Fruit fly (Drosophila melanogaster) whole organism, embryonic: Measurements from ENCODE around the gene Atg5.

ENCODE experiments used
- Aef1 ChIP-seq: fragments of 200-800 bp; sonication (Bioruptor generic); IDR thresholded peaks from 3 replicates; pipeline ENCODE4 v1.3.6; 2022; ENCODE audit warnings: missing biosample characterization, missing genetic modification characterization
- Antp ChIP-seq: fragments of 200-800 bp; sonication (Bioruptor generic); optimal IDR thresholded peaks from 3 replicates; lab custom pipeline; 2016; ENCODE audit warnings: missing biosample characterization, missing genetic modification characterization
- Atf3 ChIP-seq: fragments of 200-800 bp; sonication (Bioruptor generic); optimal IDR thresholded peaks from 3 replicates; lab custom pipeline; 2016; ENCODE audit warnings: missing biosample characterization, missing genetic modification characterization
- Bteb2 ChIP-seq: fragments of 200-800 bp; sonication (Bioruptor generic); optimal IDR thresholded peaks from 2 replicates; lab custom pipeline; 2016; ENCODE audit warnings: missing biosample characterization, missing genetic modification characterization
- CG12155 ChIP-seq: fragments of 200-800 bp; sonication (Bioruptor generic); optimal IDR thresholded peaks from 3 replicates; lab custom pipeline; 2016; ENCODE audit warnings: missing biosample characterization, missing genetic modification characterization
- CG1792 ChIP-seq: fragments of 200-800 bp; sonication (Bioruptor generic); optimal IDR thresholded peaks from 2 replicates; lab custom pipeline; 2016; ENCODE audit warnings: missing biosample characterization, missing genetic modification characterization
- CG18619 ChIP-seq: fragments of 200-800 bp; sonication (Bioruptor generic); optimal IDR thresholded peaks from 3 replicates; lab custom pipeline; 2017; ENCODE audit warnings: missing biosample characterization, mild to moderate bottlenecking, missing genetic modification characterization
- CG2678 ChIP-seq: fragments of 200-800 bp; sonication (Bioruptor generic); optimal IDR thresholded peaks from 3 replicates; lab custom pipeline; 2019; ENCODE audit warnings: missing biosample characterization, mild to moderate bottlenecking, missing genetic modification characterization, moderate library complexity
- CG30403 ChIP-seq: fragments of 200-800 bp; sonication (Bioruptor generic); optimal IDR thresholded peaks from 3 replicates; lab custom pipeline; 2016; ENCODE audit warnings: missing biosample characterization, missing genetic modification characterization
- CG31224 ChIP-seq: fragments of 200-800 bp; sonication (Bioruptor generic); IDR thresholded peaks from 2 replicates; pipeline ENCODE4 v1.3.6; 2022; ENCODE audit warnings: missing biosample characterization, missing genetic modification characterization
- CG34422 ChIP-seq: fragments of 200-800 bp; sonication (Bioruptor generic); IDR thresholded peaks from 3 replicates; pipeline ENCODE4 v1.3.6; 2022; ENCODE audit warnings: missing biosample characterization, missing genetic modification characterization
- CG3726 ChIP-seq: fragments of 200-800 bp; sonication (Bioruptor generic); IDR thresholded peaks from 3 replicates; pipeline ENCODE4, ENCODE4 v1.3.6; 2022; ENCODE audit warnings: missing biosample characterization, missing genetic modification characterization
- CG3847 ChIP-seq: fragments of 200-800 bp; sonication (Bioruptor generic); IDR thresholded peaks from 2 replicates; pipeline ENCODE4 v1.3.6; 2022; ENCODE audit warnings: missing biosample characterization, missing genetic modification characterization
- CG5953 ChIP-seq: fragments of 200-800 bp; sonication (Bioruptor generic); IDR thresholded peaks from 2 replicates; pipeline ENCODE4 v1.3.6; 2022; ENCODE audit warnings: missing biosample characterization, missing genetic modification characterization
- CG6813 ChIP-seq: fragments of 200-800 bp; sonication (Bioruptor generic); optimal IDR thresholded peaks from 2 replicates; lab custom pipeline; 2017; ENCODE audit warnings: missing biosample characterization, missing genetic modification characterization, mild to moderate bottlenecking, moderate library complexity, missing genetic modification reagents
- CG9932 ChIP-seq: fragments of 200-800 bp; sonication (Bioruptor generic); IDR thresholded peaks from 2 replicates; pipeline ENCODE4 v1.3.6; 2022; ENCODE audit warnings: missing biosample characterization, missing genetic modification characterization
- CkIIα-i1 ChIP-seq: fragments of 200-800 bp; sonication (Bioruptor generic); IDR thresholded peaks from 2 replicates; pipeline ENCODE4 v1.3.6; 2022; ENCODE audit warnings: missing biosample characterization, missing genetic modification characterization
- CoRest ChIP-seq: fragments of 200-800 bp; sonication (Bioruptor generic); optimal IDR thresholded peaks from 3 replicates; lab custom pipeline; 2018; ENCODE audit warnings: missing biosample characterization, mild to moderate bottlenecking, missing genetic modification characterization, moderate library complexity
- D19B ChIP-seq: fragments of 200-800 bp; sonication (Bioruptor generic); optimal IDR thresholded peaks from 2 replicates; lab custom pipeline; 2017; ENCODE audit warnings: missing biosample characterization, mild to moderate bottlenecking, missing genetic modification characterization
- Dad ChIP-seq: fragments of 200-800 bp; sonication (Bioruptor generic); optimal IDR thresholded peaks from 3 replicates; lab custom pipeline; 2016; ENCODE audit warnings: missing biosample characterization, missing genetic modification characterization
- Drgx ChIP-seq: fragments of 200-800 bp; sonication (Bioruptor generic); IDR thresholded peaks from 2 replicates; pipeline ENCODE4 v1.3.6; 2022; ENCODE audit warnings: missing biosample characterization, missing genetic modification characterization
- E2f1 ChIP-seq: fragments of 200-800 bp; sonication (Bioruptor generic); IDR thresholded peaks from 2 replicates; pipeline ENCODE4 v1.3.6; 2022; ENCODE audit warnings: missing biosample characterization, missing genetic modification characterization
- ERR ChIP-seq: fragments of 200-800 bp; sonication (Bioruptor generic); optimal IDR thresholded peaks from 2 replicates; lab custom pipeline; 2016; ENCODE audit warnings: missing biosample characterization, missing genetic modification characterization
- Hr3 ChIP-seq: fragments of 200-800 bp; sonication (Bioruptor generic); optimal IDR thresholded peaks from 3 replicates; lab custom pipeline; 2016; ENCODE audit warnings: missing biosample characterization, missing genetic modification characterization
- Opbp ChIP-seq: fragments of 200-800 bp; sonication (Bioruptor generic); IDR thresholded peaks from 3 replicates; pipeline ENCODE4 v1.3.6; 2022; ENCODE audit warnings: missing biosample characterization, missing genetic modification characterization; ENCODE audit not compliant: partially characterized antibody
- Trl ChIP-seq, 3 experiments: fragments of >200 bp in 2 of 3; fragments of 200-800 bp in 1 of 3; sonication (Bioruptor generic) in 1 of 3; optimal IDR thresholded peaks; 2 replicates in 1 of 3; 3 replicates in 2 of 3; lab custom pipeline; 2016 to 2017; ENCODE audit warnings: missing biosample characterization in 1 of 3, missing genetic modification characterization in 1 of 3
- al ChIP-seq: fragments of 200-800 bp; sonication (Bioruptor generic); IDR thresholded peaks from 2 replicates; pipeline ENCODE4 v1.3.6; 2022; ENCODE audit warnings: missing biosample characterization, missing genetic modification characterization
- bab2 ChIP-seq: fragments of 200-800 bp; sonication (Bioruptor generic); optimal IDR thresholded peaks from 2 replicates; lab custom pipeline; 2016; ENCODE audit warnings: missing biosample characterization, missing genetic modification characterization
- bcd ChIP-seq: fragments of 200-800 bp; sonication (Bioruptor generic); optimal IDR thresholded peaks from 2 replicates; lab custom pipeline; 2017; ENCODE audit warnings: missing biosample characterization, mild to moderate bottlenecking, missing genetic modification characterization
- cad ChIP-seq: fragments of >200 bp; optimal IDR thresholded peaks from 2 replicates; lab custom pipeline; 2017; ENCODE audit warnings: missing biosample characterization, missing genetic modification characterization
- cg ChIP-seq: fragments of 200-800 bp; sonication (Bioruptor generic); optimal IDR thresholded peaks from 3 replicates; lab custom pipeline; 2019; ENCODE audit warnings: missing biosample characterization, mild to moderate bottlenecking, missing genetic modification characterization, moderate library complexity
- chif ChIP-seq, 2 experiments: fragments of 200-800 bp; sonication (Bioruptor generic); optimal IDR thresholded peaks; 3 replicates each; lab custom pipeline; 2016; ENCODE audit warnings: missing biosample characterization in 2 of 2, missing genetic modification characterization in 2 of 2
- gcm2 ChIP-seq: fragments of 200-800 bp; sonication (Bioruptor generic); optimal IDR thresholded peaks from 2 replicates; lab custom pipeline; 2016; ENCODE audit warnings: missing biosample characterization, missing genetic modification characterization
- gem ChIP-seq: fragments of 200-800 bp; sonication (Bioruptor generic); optimal IDR thresholded peaks from 2 replicates; lab custom pipeline; 2019; ENCODE audit warnings: missing biosample characterization, mild to moderate bottlenecking, missing genetic modification characterization, moderate library complexity
- gro ChIP-seq: fragments of 200-800 bp; sonication (Bioruptor generic); optimal IDR thresholded peaks from 2 replicates; lab custom pipeline; 2016; ENCODE audit warnings: missing biosample characterization, missing genetic modification characterization
- lab ChIP-seq: fragments of 200-800 bp; sonication (Bioruptor generic); optimal IDR thresholded peaks from 3 replicates; lab custom pipeline; 2017; ENCODE audit warnings: missing biosample characterization, missing genetic modification characterization, mild to moderate bottlenecking, moderate library complexity, missing genetic modification reagents
- maf-S ChIP-seq: fragments of 200-800 bp; sonication (Bioruptor generic); optimal IDR thresholded peaks from 2 replicates; lab custom pipeline; 2016; ENCODE audit warnings: missing biosample characterization, missing genetic modification characterization
- pho ChIP-seq: fragments of 200-800 bp; sonication (Bioruptor generic); optimal IDR thresholded peaks from 2 replicates; lab custom pipeline; 2016; ENCODE audit warnings: missing biosample characterization, missing genetic modification characterization
- prd ChIP-seq, 3 experiments: fragments of >200 bp in 2 of 3; fragments of 200-800 bp in 1 of 3; sonication (Bioruptor generic) in 1 of 3; optimal IDR thresholded peaks in 2 of 3; IDR thresholded peaks in 1 of 3; 2 replicates in 2 of 3; 3 replicates in 1 of 3; pipeline versions ENCODE4 v1.3.6 to Lab custom; 2017 to 2022; ENCODE audit warnings: missing biosample characterization in 1 of 3, missing genetic modification characterization in 1 of 3
- ranshi ChIP-seq: fragments of 200-800 bp; sonication (Bioruptor generic); IDR thresholded peaks from 2 replicates; pipeline ENCODE4 v1.3.6; 2022; ENCODE audit warnings: missing biosample characterization, missing genetic modification characterization
- salm ChIP-seq: fragments of 200-800 bp; sonication (Bioruptor generic); optimal IDR thresholded peaks from 2 replicates; lab custom pipeline; 2018; ENCODE audit warnings: missing biosample characterization, mild to moderate bottlenecking, missing genetic modification characterization
- scrt ChIP-seq: fragments of 200-800 bp; sonication (Bioruptor generic); optimal IDR thresholded peaks from 2 replicates; lab custom pipeline; 2018; ENCODE audit warnings: missing biosample characterization, mild to moderate bottlenecking, missing genetic modification characterization, moderate library complexity
- seq ChIP-seq: fragments of 200-800 bp; sonication (Bioruptor generic); IDR thresholded peaks from 2 replicates; pipeline ENCODE4 v1.3.6; 2022; ENCODE audit warnings: missing biosample characterization, missing genetic modification characterization
- tin ChIP-seq: fragments of 200-800 bp; sonication (Bioruptor generic); optimal IDR thresholded peaks from 3 replicates; lab custom pipeline; 2016; ENCODE audit warnings: missing biosample characterization, missing genetic modification characterization
- tx ChIP-seq: fragments of 200-800 bp; sonication (Bioruptor generic); optimal IDR thresholded peaks from 2 replicates; lab custom pipeline; 2016; ENCODE audit warnings: missing biosample characterization, missing genetic modification characterization
- vvl ChIP-seq: fragments of 200-800 bp; sonication (Bioruptor generic); IDR thresholded peaks from 2 replicates; pipeline ENCODE4 v1.3.6; 2022; ENCODE audit warnings: missing biosample characterization, missing genetic modification characterization
- wdn ChIP-seq: fragments of 200-800 bp; sonication (Bioruptor generic); IDR thresholded peaks from 2 replicates; pipeline ENCODE4 v1.3.6; 2022; ENCODE audit warnings: missing biosample characterization, missing genetic modification characterization
- zf30C ChIP-seq: fragments of 200-800 bp; sonication (Bioruptor generic); optimal IDR thresholded peaks from 3 replicates; lab custom pipeline; 2018; ENCODE audit warnings: missing biosample characterization, mild to moderate bottlenecking, missing genetic modification characterization

The Atg5 gene

DNA sequence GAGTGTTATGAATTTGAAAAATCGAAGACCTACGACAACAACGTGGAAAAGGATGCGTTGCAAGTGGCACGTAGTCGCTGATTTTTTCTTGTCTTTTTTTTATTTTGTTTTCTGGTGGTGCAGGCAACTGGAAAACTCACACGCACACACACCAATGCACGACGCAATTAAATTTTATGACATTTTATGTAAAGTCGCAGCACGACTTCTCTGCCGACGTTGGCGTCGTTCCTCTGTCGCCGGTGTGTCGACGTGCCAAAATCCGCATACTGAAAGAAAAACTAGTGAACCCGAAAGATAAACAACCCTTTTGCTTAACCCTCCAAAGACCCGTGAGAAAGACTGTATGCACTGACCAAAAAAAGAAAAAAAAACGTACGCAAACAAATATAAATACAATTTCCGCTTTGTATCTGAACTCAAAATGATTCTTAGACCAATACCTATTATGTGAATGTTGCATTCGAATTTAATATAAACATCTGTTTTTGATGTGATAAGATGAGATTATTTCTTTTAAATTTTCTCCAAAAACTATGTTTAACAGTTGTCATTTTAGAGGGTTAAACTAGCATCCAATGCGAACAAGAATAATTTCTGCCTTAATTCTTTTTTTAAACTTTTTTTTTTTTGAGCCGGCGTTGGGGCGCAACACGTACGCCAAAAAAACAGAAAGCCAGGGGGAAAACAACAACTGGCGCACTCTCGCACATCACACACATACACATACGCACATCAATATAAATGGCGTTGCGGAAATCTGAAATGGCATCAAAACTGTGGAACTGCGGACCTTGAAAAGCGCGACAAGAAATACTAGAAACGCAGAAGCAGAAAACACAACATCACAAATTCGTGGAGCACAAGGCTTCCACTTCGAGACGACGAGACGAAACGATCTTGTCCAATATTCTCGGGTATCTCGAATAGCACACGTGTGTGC, 10.6 kb upstream of the Atg5 start (continued):
- no peak for TF ChIP-seq salm (tag; lab: Kevin White, UChicago)
- peak; percentile 62 for TF ChIP-seq tx (GFP tag; lab: Kevin White, UChicago)
- peak; percentile 33 for TF ChIP-seq Hr3 (GFP tag; lab: Kevin White, UChicago)
- TF ChIP-seq cad: peak; percentile 74
- TF ChIP-seq CG3847 (GFP tag; lab: Robert Waterston, UW): peak; percentile 45
- TF ChIP-seq chif (GFP tag; optimal IDR thresholded peaks at IDR 0.05; lab: Kevin White, UChicago): peak in 1 of 2 experiments; percentile 52
- peak; percentile 64 for TF ChIP-seq bab2 (GFP tag; lab: Kevin White, UChicago)
- 0 out of 3 replicates have a peak, but pooled peaks have one; percentile 26 for TF ChIP-seq CG3726 (GFP tag; lab: Robert Waterston, UW)
- TF ChIP-seq CG12155 (GFP tag; lab: Kevin White, UChicago): peak; percentile 50
- TF ChIP-seq maf-S: peak; percentile 47
- TF ChIP-seq CG34422 (GFP tag; lab: Robert Waterston, UW): peak; percentile 44; the same call in 1 of the 3 replicates
- TF ChIP-seq CkIIα-i1: no peak
- TF ChIP-seq prd (optimal IDR thresholded peaks at IDR 0.05; lab: Kevin White, UChicago): no peak
- peak; percentile 45; the same call in 2 of the 3 replicates for TF ChIP-seq prd (GFP tag; IDR thresholded peaks at IDR 0.05; lab: Robert Waterston, UW)
- TF ChIP-seq Bteb2 (GFP tag; lab: Kevin White, UChicago): peak; percentile 72
- no peak; the same call in 1 of the 2 replicates for TF ChIP-seq wdn (GFP tag; lab: Robert Waterston, UW)
- peak; percentile 81 for TF ChIP-seq CG9932 (GFP tag; lab: Robert Waterston, UW)
- TF ChIP-seq lab (GFP tag; lab: Kevin White, UChicago): peak; percentile 62
- TF ChIP-seq Opbp (GFP tag; lab: Robert Waterston, UW): no peak
- TF ChIP-seq Dad (GFP tag; lab: Kevin White, UChicago): no peak
- TF ChIP-seq CG30403 (GFP tag; lab: Kevin White, UChicago): peak; percentile 58
- TF ChIP-seq ranshi (GFP tag; lab: Robert Waterston, UW): no peak
- TF ChIP-seq cg (GFP tag; lab: Kevin White, UChicago): peak; percentile 18
- peak; percentile 52 for TF ChIP-seq gem
- TF ChIP-seq E2f1 (GFP tag; lab: Robert Waterston, UW): no peak
- TF ChIP-seq CG31224: peak; percentile 41; the same call in 1 of the 2 replicates
- TF ChIP-seq scrt (GFP tag; lab: Kevin White, UChicago): peak; percentile 30
- no peak for TF ChIP-seq ERR (GFP tag; lab: Kevin White, UChicago)
- peak; percentile 25; the same call in 2 of the 3 replicates for TF ChIP-seq Aef1 (GFP tag; lab: Robert Waterston, UW)
- TF ChIP-seq al: peak; percentile 75
- TF ChIP-seq CG1792 (GFP tag; lab: Kevin White, UChicago): peak; percentile 38
- TF ChIP-seq Atf3 (GFP tag; lab: Kevin White, UChicago): peak; percentile 2
- TF ChIP-seq seq: peak; percentile 32; the same call in 1 of the 2 replicates
- TF ChIP-seq gro (GFP tag; lab: Kevin White, UChicago): peak; percentile 23
- peak; percentile 75 for TF ChIP-seq pho
- TF ChIP-seq CG6813 (GFP tag; lab: Kevin White, UChicago): peak; percentile 36
- peak; percentile 28 for TF ChIP-seq D19B (GFP tag; lab: Kevin White, UChicago)
- no peak for TF ChIP-seq gcm2 (GFP tag; lab: Kevin White, UChicago)
- TF ChIP-seq vvl (GFP tag; lab: Robert Waterston, UW): peak; percentile 14; the same call in 1 of the 2 replicates
- peak; percentile 67 for TF ChIP-seq zf30C (GFP tag; lab: Kevin White, UChicago)
- peak; percentile 20 for TF ChIP-seq tin (GFP tag; lab: Kevin White, UChicago)
- peak; percentile 2 for TF ChIP-seq CG18619 (GFP tag; lab: Kevin White, UChicago)
- peak; percentile 27; the same call in 1 of the 2 replicates for TF ChIP-seq Drgx
- peak; percentile 23 for TF ChIP-seq CoRest (tag; lab: Kevin White, UChicago)
- peak; percentile 37 for TF ChIP-seq bcd
- TF ChIP-seq Antp: no peak
- no peak for TF ChIP-seq Trl (optimal IDR thresholded peaks at IDR 0.05; lab: Kevin White, UChicago)
- TF ChIP-seq Trl (GFP tag; optimal IDR thresholded peaks at IDR 0.05; lab: Kevin White, UChicago): peak; percentile 28
- peak; percentile 31 for TF ChIP-seq CG2678 (tag; lab: Kevin White, UChicago)
- TF ChIP-seq CG5953 (GFP tag; lab: Robert Waterston, UW): no peak
